Worm (Caenorhabditis elegans) whole organism, young adult: ENCODE data around the gene cks-1.

Experiments used
- ama-1 ChIP-seq, 3 experiments: fragments of 150-350 bp in 1 of 3; sonication (generic microtip) in 2 of 3; optimal IDR thresholded peaks; 2 replicates each; lab custom pipeline; 2014 to 2018; ENCODE audit warnings: missing biosample characterization in 2 of 3, missing genetic modification characterization in 2 of 3, missing genetic modification reagents in 2 of 3
- bed-1 ChIP-seq: fragments of 200-800 bp; sonication (Bioruptor generic); IDR thresholded peaks from 2 replicates; pipeline ENCODE4 v1.3.6; 2022; ENCODE audit warnings: missing genetic modification reagents, missing genetic modification characterization, missing compliant biosample characterization
- dpl-1 ChIP-seq: fragments of 150-350 bp; optimal IDR thresholded peaks from 2 replicates; lab custom pipeline; 2014; ENCODE audit warnings: missing biosample characterization, missing genetic modification reagents, missing genetic modification characterization
- mes-4 ChIP-seq: sonication (generic microtip); optimal IDR thresholded peaks from 2 replicates; lab custom pipeline; 2016; ENCODE audit warnings: missing genotype, missing genetic modification characterization, missing compliant biosample characterization
- nfya-1 ChIP-seq: sonication (generic microtip); optimal IDR thresholded peaks from 2 replicates; lab custom pipeline; 2017; ENCODE audit warnings: antibody characterized with exemption, missing compliant biosample characterization, missing genetic modification characterization, borderline replicate concordance; ENCODE audit not compliant: insufficient read depth
- nhr-90 ChIP-seq: sonication (generic microtip); optimal IDR thresholded peaks from 2 replicates; lab custom pipeline; 2016; ENCODE audit warnings: missing genotype, mild to moderate bottlenecking, missing genetic modification characterization, missing compliant biosample characterization
- sea-2 ChIP-seq: fragments of 200-800 bp; sonication (Bioruptor generic); IDR thresholded peaks from 2 replicates; pipeline ENCODE4 v1.3.6; 2022; ENCODE audit warnings: missing genetic modification characterization, missing compliant biosample characterization

ce11 chrIV:8496263-8496662 lies 17.5 kb upstream of the cks-1 start, which contains the start of gene C28C12.12:
- TF ChIP-seq sea-2 (no peak), nfya-1 (tag; lab: Kevin White, UChicago) (no peak), ama-1 (optimal IDR thresholded peaks at IDR 0.05; lab: Kevin White, UChicago) (no peak), ama-1 (GFP tag; optimal IDR thresholded peaks at IDR 0.05; lab: Kevin White, UChicago) (no peak), mes-4 (no peak), dpl-1 (GFP tag; lab: Kevin White, UChicago) (no peak), nhr-90 (no peak), bed-1 (GFP tag; lab: Robert Waterston, UW) (no peak)
